Worm (Caenorhabditis elegans): ENCODE data around the gene fbxb-103.

Gene fbxb-103

DNA sequence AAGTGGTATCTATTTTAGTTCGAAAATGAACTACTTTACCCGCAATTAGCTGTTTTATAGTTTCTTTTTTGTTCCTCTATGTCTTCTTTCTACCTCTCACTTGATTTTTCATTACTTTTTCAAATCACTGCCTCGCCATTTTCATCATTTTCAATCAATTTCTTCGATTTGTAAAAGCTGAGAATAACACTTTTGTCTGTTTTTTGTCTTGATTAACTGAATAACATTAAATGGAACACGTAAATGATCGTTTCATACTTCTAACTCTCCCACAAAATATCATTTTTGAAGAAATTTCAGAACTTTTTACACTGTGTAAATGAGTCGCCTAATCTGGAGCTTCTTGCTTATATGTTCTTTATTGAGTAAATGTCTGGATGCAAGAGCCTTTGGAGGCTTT is 5.8 kb upstream of the fbxb-103 start, which contains the start of gene F53C3.4:
TSS of gene F53C3.4 (plus strand) at position 301 of the 400 bp plus-strand sequence.
- TF ChIP-seq hlh-1 (tag; optimal IDR thresholded peaks at IDR 0.05) (no peak), sem-2 (GFP tag; optimal IDR thresholded peaks at IDR 0.05) (no peak), M03D4.4 (tag; optimal IDR thresholded peaks at IDR 0.05) (no peak), ces-1 (GFP tag; optimal IDR thresholded peaks at IDR 0.05) (no peak), ceh-43 (GFP tag; optimal IDR thresholded peaks at IDR 0.05) (no peak), flh-1 (GFP tag; optimal IDR thresholded peaks at IDR 0.05) (no peak), elt-3 (tag; optimal IDR thresholded peaks at IDR 0.05) (no peak), unc-120 (tag; optimal IDR thresholded peaks at IDR 0.05; ENCODE audit: poor library complexity, severe bottlenecking) (no peak), lsy-2 (tag; optimal IDR thresholded peaks at IDR 0.05) (no peak), snpc-4 (tag; optimal IDR thresholded peaks at IDR 0.05) (no peak), nhr-237 (tag; optimal IDR thresholded peaks at IDR 0.05) (no peak)

DNA sequence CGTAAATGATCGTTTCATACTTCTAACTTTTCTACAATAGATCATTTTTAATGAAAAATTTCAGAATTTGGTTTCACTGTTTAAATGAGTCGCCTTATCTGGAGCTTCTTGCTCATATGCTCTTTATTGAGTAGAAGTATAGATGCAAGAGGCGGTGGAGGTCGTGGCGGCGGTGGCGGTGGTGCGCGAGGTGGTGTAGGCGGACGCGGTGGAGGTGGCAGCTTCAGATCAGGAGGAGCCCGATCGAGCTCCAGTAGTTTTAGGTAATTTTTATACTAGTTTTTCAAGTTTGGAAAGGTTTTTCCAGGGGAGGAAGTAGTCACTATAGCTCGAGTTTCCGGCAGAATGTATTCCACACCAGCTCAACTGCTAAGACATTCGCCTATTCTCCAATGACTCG is 4.1 kb upstream of the fbxb-103 start, which contains the start of gene F53C3.3:
TSS of gene F53C3.3 (plus strand) at position 59 of the 400 bp plus-strand sequence.
- no peak for TF ChIP-seq nhr-2 (tag; optimal IDR thresholded peaks at IDR 0.05)
- no peak for TF ChIP-seq lsy-2 (tag; optimal IDR thresholded peaks at IDR 0.05)
- no peak for TF ChIP-seq sptf-1 (tag; optimal IDR thresholded peaks at IDR 0.05)
- TF ChIP-seq drap-1 (GFP tag; optimal IDR thresholded peaks at IDR 0.05): no peak
- no peak for TF ChIP-seq nhr-237 (tag; optimal IDR thresholded peaks at IDR 0.05)
- TF ChIP-seq lin-13 (tag; optimal IDR thresholded peaks at IDR 0.05): no peak
- no peak for TF ChIP-seq ham-2 (GFP tag; optimal IDR thresholded peaks at IDR 0.05)
- no peak for TF ChIP-seq mls-2 (tag; optimal IDR thresholded peaks at IDR 0.05)
- no peak for TF ChIP-seq ceh-43 (GFP tag; optimal IDR thresholded peaks at IDR 0.05)
- TF ChIP-seq unc-120 (tag; optimal IDR thresholded peaks at IDR 0.05; ENCODE audit: poor library complexity, severe bottlenecking): no peak
- no peak for TF ChIP-seq mab-5 (tag; optimal IDR thresholded peaks at IDR 0.05)
- no peak for TF ChIP-seq nhr-28 (tag; optimal IDR thresholded peaks at IDR 0.05)
- no peak for TF ChIP-seq mep-1 (tag; optimal IDR thresholded peaks at IDR 0.05)
- no peak for TF ChIP-seq elt-3 (tag; optimal IDR thresholded peaks at IDR 0.05)

DNA sequence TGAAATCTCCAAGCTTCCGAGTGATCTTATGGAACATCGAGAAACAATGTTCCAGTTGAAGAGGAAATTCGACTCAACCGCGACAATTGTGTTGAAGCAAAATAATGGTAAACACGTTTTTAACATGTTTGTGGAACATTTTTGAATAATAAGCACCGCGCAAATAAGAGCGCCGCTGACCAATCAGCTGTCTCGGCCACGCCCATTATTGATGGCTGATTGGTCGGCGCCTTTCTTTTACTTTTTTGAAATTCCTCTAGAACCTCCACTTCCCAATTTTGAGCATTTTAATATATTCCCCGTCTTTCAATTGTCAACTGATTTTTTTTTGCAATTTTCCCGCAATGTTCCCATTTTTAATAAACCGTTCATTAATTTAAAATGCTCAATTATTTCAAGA is 1.2 kb downstream of the fbxb-103 start:
- TF ChIP-seq pha-4 (tag; optimal IDR thresholded peaks at IDR 0.05): no peak
- TF ChIP-seq nhr-2 (tag; optimal IDR thresholded peaks at IDR 0.05): no peak
- no peak for TF ChIP-seq mab-5 (tag; optimal IDR thresholded peaks at IDR 0.05)
- no peak for TF ChIP-seq ham-2 (GFP tag; optimal IDR thresholded peaks at IDR 0.05)
- TF ChIP-seq nhr-28 (tag; optimal IDR thresholded peaks at IDR 0.05): no peak
- TF ChIP-seq lin-13 (tag; optimal IDR thresholded peaks at IDR 0.05): no peak

DNA sequence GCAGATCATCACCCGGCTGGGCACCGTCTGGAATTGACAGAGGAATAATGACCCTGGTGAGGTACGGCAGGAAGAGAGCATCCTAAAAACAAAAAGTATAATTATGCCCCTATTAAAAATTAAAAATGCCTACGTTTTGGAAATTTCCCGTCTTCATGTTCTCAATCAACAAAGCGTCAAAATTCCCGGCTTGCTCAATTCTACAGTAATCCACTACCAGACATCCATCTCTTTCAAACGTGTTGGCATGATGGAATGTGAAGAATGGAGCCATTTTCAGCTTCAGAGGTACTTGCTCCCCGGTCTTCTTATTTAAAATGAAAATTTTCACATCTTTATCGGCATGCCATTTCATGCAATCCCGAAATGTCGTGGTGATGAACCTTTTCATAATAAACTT is 2.4 kb downstream of the fbxb-103 start:
- TF ChIP-seq nhr-28 (tag; optimal IDR thresholded peaks at IDR 0.05) (no peak), elt-1 (tag; optimal IDR thresholded peaks at IDR 0.05; ENCODE audit: borderline replicate concordance, insufficient read depth) (no peak), unc-39 (tag; optimal IDR thresholded peaks at IDR 0.05) (no peak), ces-1 (GFP tag; optimal IDR thresholded peaks at IDR 0.05) (no peak), nhr-2 (tag; optimal IDR thresholded peaks at IDR 0.05) (no peak), unc-62 (GFP tag; optimal IDR thresholded peaks at IDR 0.05) (no peak), nhr-237 (tag; optimal IDR thresholded peaks at IDR 0.05) (no peak), mep-1 (tag; optimal IDR thresholded peaks at IDR 0.05) (no peak), elt-3 (tag; optimal IDR thresholded peaks at IDR 0.05) (no peak), drap-1 (GFP tag; optimal IDR thresholded peaks at IDR 0.05) (no peak), blmp-1 (tag; optimal IDR thresholded peaks at IDR 0.05) (no peak), bed-3 (GFP tag; optimal IDR thresholded peaks at IDR 0.05) (no peak)

DNA sequence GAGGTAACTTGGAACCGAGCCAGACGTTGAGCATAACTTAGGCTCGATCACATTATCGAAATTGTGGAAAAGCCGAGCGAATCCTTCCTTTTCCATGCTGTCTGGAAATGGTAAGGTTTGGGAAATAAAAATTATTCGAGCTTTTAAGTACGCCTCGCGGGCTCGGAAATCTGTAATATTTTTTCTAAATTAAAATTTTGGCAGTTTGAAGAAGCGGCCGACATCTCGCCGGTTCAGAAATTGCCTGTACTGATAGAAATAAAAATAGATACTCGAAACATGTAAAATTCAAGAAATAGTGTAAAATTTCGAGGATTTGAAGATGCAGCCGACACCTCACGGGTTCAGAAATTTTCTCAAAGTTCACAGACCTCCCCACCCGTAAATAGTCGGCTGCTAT is 3.8 kb downstream of the fbxb-103 start, which contains the start of gene bcmo-2:
TSS of gene bcmo-2 (minus strand) at position 101 of the 400 bp plus-strand sequence.
- TF ChIP-seq sptf-1 (tag; optimal IDR thresholded peaks at IDR 0.05) (no peak), unc-39 (tag; optimal IDR thresholded peaks at IDR 0.05) (no peak), elt-3 (tag; optimal IDR thresholded peaks at IDR 0.05) (no peak), nhr-2 (tag; optimal IDR thresholded peaks at IDR 0.05) (no peak), cnd-1 (tag; optimal IDR thresholded peaks at IDR 0.05) (no peak), ztf-11 (tag; optimal IDR thresholded peaks at IDR 0.05) (no peak), flh-1 (GFP tag; optimal IDR thresholded peaks at IDR 0.05) (no peak), lin-13 (tag; optimal IDR thresholded peaks at IDR 0.05) (no peak), bed-3 (GFP tag; optimal IDR thresholded peaks at IDR 0.05) (no peak), ces-1 (GFP tag; optimal IDR thresholded peaks at IDR 0.05) (no peak), ham-2 (GFP tag; optimal IDR thresholded peaks at IDR 0.05) (no peak), drap-1 (GFP tag; optimal IDR thresholded peaks at IDR 0.05) (no peak), nhr-12 (tag; optimal IDR thresholded peaks at IDR 0.05) (no peak), blmp-1 (tag; optimal IDR thresholded peaks at IDR 0.05) (no peak), nhr-76 (tag; optimal IDR thresholded peaks at IDR 0.05) (no peak), lsy-2 (tag; optimal IDR thresholded peaks at IDR 0.05) (no peak)
